Worm (Caenorhabditis elegans) whole organism, L3 larva: ENCODE results near the gene wee-1.1.

Experiments used
- ama-1 ChIP-seq: fragments of 150-350 bp; optimal IDR thresholded peaks from 2 replicates; lab custom pipeline; 2018
- ceh-9 ChIP-seq: sonication (generic microtip); optimal IDR thresholded peaks from 2 replicates; lab custom pipeline; 2018; ENCODE audit warnings: missing biosample characterization, missing genetic modification characterization
- eor-1 ChIP-seq, 2 experiments: fragments of 150-350 bp; optimal IDR thresholded peaks; 2 replicates each; lab custom pipeline; 2014 to 2018; ENCODE audit warnings: missing biosample characterization in 2 of 2, missing genetic modification characterization in 2 of 2
- lsy-12 ChIP-seq: sonication (generic microtip); optimal IDR thresholded peaks from 2 replicates; lab custom pipeline; 2016; ENCODE audit warnings: mild to moderate bottlenecking, missing genetic modification characterization, missing compliant biosample characterization
- mdl-1 ChIP-seq: fragments of 150-350 bp; optimal IDR thresholded peaks from 2 replicates; lab custom pipeline; 2014; ENCODE audit warnings: missing biosample characterization, missing genetic modification characterization
- nfya-1 ChIP-seq: sonication (generic microtip); optimal IDR thresholded peaks from 2 replicates; lab custom pipeline; 2017; ENCODE audit warnings: missing genetic modification characterization, mild to moderate bottlenecking, missing compliant biosample characterization, antibody characterized with exemption, moderate library complexity; ENCODE audit not compliant: insufficient read depth
- nhr-28 ChIP-seq: fragments of 150-350 bp; optimal IDR thresholded peaks from 2 replicates; lab custom pipeline; 2014; ENCODE audit warnings: missing biosample characterization, missing genetic modification characterization
- snpc-4 ChIP-seq: fragments of 150-350 bp; optimal IDR thresholded peaks from 2 replicates; lab custom pipeline; 2014; ENCODE audit warnings: missing biosample characterization, missing genetic modification characterization
- unc-39 ChIP-seq: sonication (generic microtip); optimal IDR thresholded peaks from 4 replicates; lab custom pipeline; 2017; ENCODE audit warnings: missing biosample characterization, missing genetic modification characterization
- zag-1 ChIP-seq: fragments of 150-350 bp; optimal IDR thresholded peaks from 2 replicates; lab custom pipeline; 2014; ENCODE audit warnings: missing biosample characterization, missing genetic modification characterization
- ztf-11 ChIP-seq: fragments of 150-350 bp; optimal IDR thresholded peaks from 2 replicates; lab custom pipeline; 2014; ENCODE audit warnings: missing biosample characterization, missing genetic modification characterization
- ztf-4 ChIP-seq: fragments of 150-350 bp; optimal IDR thresholded peaks from 2 replicates; lab custom pipeline; 2014; ENCODE audit warnings: missing biosample characterization, missing genetic modification characterization

DNA sequence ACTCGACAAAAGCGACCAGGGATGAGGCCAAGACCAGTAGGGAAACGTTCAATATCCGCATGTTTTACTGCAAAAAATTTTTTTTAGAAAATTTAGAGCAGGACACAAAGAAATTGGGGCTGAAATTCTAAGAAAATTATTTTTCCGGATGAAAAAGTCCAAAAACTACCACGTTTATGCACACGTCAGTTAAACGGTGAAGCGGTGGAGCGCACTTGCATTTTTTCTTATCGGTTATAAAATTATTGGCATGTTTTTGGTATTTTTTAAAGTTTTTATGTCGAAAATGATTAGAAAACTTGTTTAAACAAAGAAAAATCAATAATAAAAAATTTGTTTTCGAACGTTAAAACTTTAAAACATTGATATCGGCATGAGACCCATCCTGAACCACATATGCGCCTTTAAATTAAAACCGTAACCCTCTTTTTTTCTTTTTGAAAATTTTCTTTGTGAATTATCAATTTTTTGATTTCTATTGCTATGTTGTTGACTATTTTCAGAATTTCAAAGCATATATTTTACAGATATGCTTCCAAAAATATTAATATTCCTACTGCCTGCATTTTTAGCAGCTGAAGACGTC, 40.8 kb upstream of the wee-1.1 start, which contains the start of the genes dnj-20 and ZK1307.8:
- TF ChIP-seq nfya-1 (tag; lab: Kevin White, UChicago) (peak; percentile 34), eor-1 (tag; optimal IDR thresholded peaks at IDR 0.05; lab: Kevin White, UChicago) (no peak), unc-39 (tag; lab: Kevin White, UChicago) (no peak), ceh-9 (no peak), ama-1 (lab: Kevin White, UChicago) (no peak), snpc-4 (tag; lab: Kevin White, UChicago) (no peak), mdl-1 (tag; lab: Kevin White, UChicago) (no peak), zag-1 (no peak), nhr-28 (no peak), lsy-12 (tag; lab: Kevin White, UChicago) (no peak), ztf-11 (tag; lab: Kevin White, UChicago) (no peak), ztf-4 (tag; lab: Kevin White, UChicago) (no peak)
